Worm (Caenorhabditis elegans): ENCODE results near the gene dve-1.

ce11 chrX:421785-422657 is 11.6 kb downstream of the dve-1 start:
- TF ChIP-seq sea-1 (GFP tag; conservative IDR thresholded peaks at IDR 0.05) (no peak), tra-4 (tag; optimal IDR thresholded peaks at IDR 0.05) (no peak), hmbx-1 (tag; optimal IDR thresholded peaks at IDR 0.05) (no peak), ceh-36 (tag; optimal IDR thresholded peaks at IDR 0.05) (no peak), hmg-4 (GFP tag; optimal IDR thresholded peaks at IDR 0.05) (no peak), tbx-37 (GFP tag; conservative IDR thresholded peaks at IDR 0.05) (no peak), pes-1 (GFP tag; IDR thresholded peaks at IDR 0.05) (no peak), ama-1 (optimal IDR thresholded peaks at IDR 0.05) (no peak), flt-1 (GFP tag; IDR thresholded peaks at IDR 0.05) (no peak)
